Fruit fly (Drosophila melanogaster) Kc167 (cell line): Measurements from ENCODE around the gene CG32641.

Experiments
- Myc ChIP-seq: fragments of >200 bp; optimal IDR thresholded peaks from 2 replicates; lab custom pipeline; 2017; ENCODE audit warnings: missing external identifiers
- Sin3A ChIP-seq: fragments of >200 bp; optimal IDR thresholded peaks from 2 replicates; lab custom pipeline; 2018; ENCODE audit warnings: missing external identifiers
- h ChIP-seq: fragments of >200 bp; optimal IDR thresholded peaks from 3 replicates; lab custom pipeline; 2018; ENCODE audit warnings: missing external identifiers
- insv ChIP-seq: fragments of >200 bp; optimal IDR thresholded peaks from 3 replicates; lab custom pipeline; 2018; ENCODE audit warnings: missing external identifiers
- psq ChIP-seq: fragments of >200 bp; optimal IDR thresholded peaks from 2 replicates; lab custom pipeline; 2017; ENCODE audit warnings: missing external identifiers
- ttk ChIP-seq: sonication (Bioruptor generic); optimal IDR thresholded peaks from 2 replicates; lab custom pipeline; 2017; ENCODE audit warnings: missing external identifiers

DNA sequence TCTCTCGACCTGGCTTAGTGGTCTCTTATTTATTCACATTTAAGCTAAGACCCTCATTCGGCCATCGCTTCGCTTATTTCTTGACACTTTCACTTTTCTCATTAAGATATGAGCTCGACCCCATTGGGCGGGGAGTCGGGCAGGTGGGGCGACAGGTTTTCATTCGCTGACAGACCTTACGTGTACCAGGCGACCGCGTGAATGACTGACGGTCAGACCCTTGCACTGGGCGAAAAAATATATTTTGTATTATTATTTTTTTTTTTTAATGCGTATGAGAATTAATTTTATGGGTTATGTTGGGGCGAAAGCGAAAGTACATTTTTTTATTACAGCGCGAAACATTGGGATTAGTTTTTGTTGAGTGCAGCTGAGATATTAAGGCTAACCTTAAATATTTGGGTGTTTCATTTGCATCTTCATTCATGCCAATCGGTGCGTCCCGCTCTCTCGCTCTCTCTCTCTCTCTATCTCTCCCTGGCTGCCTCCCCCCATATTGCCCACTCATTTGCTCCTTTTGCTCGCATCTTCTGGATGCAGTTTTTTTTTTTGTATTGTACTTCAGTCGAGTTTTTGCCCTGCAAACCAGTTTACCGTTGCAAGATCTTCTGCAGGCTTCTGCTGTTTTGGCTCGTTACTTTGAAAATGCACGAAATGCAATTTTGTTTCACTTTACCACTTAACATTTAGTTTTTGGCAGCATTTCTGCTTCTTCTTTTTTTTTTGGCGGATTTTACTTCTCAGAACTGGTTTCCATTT lies 47.2 kb upstream of the CG32641 start:
- TF ChIP-seq Myc (lab: Kevin White, UChicago) (no peak), Sin3A (no peak), h (lab: Kevin White, UChicago) (no peak), psq (lab: Kevin White, UChicago) (no peak), insv (lab: Kevin White, UChicago) (no peak), ttk (lab: Kevin White, UChicago) (no peak)
